Fruit fly (Drosophila melanogaster): ENCODE results near the gene CG12470.

DNA sequence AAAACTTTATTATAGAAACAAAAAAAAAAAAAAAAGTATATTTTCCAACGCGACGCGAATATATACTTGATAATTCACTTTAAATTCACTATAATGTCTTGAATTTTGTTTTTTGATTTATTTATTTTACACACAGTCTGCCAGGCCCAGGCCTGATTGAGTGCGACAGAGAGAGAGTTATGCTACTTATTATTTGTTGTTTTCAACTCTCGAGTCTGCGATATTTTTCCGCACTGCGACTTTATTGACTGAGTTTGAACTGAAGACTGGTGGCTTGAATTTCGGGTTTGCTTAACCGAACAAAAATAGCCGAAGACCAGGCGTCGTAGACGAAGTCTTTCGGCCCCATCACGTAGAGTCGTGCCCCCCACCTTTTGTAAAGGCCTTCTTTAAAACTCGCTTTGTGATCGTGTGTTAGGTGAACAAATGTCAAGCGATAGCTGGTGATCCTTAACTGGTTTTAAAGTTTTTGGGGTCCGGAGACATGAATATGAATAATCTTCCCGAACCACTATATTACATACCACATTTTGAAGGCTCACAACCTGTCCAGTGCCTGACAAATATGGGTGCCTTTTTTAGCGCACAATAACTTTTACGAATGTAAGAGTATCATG is 43.6 kb upstream of the CG12470 start, which contains the start of gene CG13377:
- no peak for TF ChIP-seq psq (optimal IDR thresholded peaks at IDR 0.05)
- no peak for TF ChIP-seq ttk (optimal IDR thresholded peaks at IDR 0.05)
- no peak for TF ChIP-seq Sin3A (optimal IDR thresholded peaks at IDR 0.05)
- TF ChIP-seq h (optimal IDR thresholded peaks at IDR 0.05): no peak
- no peak for TF ChIP-seq Myc (optimal IDR thresholded peaks at IDR 0.05)
- no peak for TF ChIP-seq insv (optimal IDR thresholded peaks at IDR 0.05)
